ENCODE assay signal across 1 fruit fly cellular context in the genomic region with DNA sequence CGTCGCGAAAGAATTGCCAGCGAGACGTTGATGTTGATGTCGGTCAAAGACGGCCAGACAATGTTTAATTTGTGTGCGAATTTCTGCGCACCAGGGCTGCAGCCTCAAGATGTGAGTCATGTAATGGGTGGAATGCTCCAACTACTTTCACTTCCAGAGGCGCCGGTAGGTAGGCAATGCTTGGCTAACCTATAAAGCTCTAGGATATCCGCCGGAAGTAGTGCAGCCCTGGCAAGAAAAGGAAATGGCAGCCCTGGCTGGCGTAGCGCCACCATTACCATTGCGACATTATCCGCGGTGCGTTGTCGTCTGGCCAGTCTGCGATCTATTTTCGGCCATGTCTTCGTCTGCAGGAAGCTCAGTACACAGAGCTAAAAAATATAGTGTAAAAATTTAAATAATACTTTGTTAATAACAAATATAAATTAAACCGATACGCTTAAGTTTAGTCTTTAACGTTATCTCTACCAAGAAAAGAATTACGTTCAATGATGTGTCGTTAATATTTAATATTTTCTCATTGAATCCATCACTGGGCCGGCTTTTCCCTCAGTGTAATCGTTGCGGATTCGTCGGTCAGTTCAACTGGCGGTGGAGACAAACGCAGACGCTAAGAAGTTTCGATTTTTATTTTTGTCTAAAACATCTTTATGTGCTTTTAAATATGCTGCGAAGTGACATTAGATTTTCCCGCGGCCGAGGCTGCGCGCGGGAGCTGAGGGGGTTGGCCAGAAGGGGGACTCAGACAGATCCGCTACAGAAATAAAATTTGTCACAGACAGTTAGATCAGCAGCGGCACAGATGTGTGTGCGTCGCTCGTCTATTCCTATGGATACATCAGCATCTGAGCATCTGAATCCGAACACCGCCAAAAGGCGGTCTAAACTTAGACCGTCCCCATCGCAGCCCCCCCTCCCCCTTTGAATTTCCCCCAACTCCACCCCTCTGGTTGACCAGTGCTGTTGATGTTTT.
A peak's percentile ranks its signal among the peaks of the same experiment; 100 is the strongest.
TF ChIP-seq lines count a peak whose summit lies in the region.

No protein-coding gene starts in this region.

TF ChIP-seq in whole organism, embryonic, 481 proteins besides CTCF, POLR2A, EP300 and RAD21 (continued from another document and continues in another):
- peak; percentile 59; the same call in 1 of the 2 replicates for TF ChIP-seq MBD-R2 (GFP tag; IDR thresholded peaks at IDR 0.05; lab: Robert Waterston, UW)
- TF ChIP-seq sc (optimal IDR thresholded peaks at IDR 0.05; lab: Kevin White, UChicago): no peak
- TF ChIP-seq sc (GFP tag; optimal IDR thresholded peaks at IDR 0.05; lab: Kevin White, UChicago): peak; percentile 21
- peak; percentile 18 for TF ChIP-seq oc (tag; optimal IDR thresholded peaks at IDR 0.05; lab: Kevin White, UChicago)
- no peak for TF ChIP-seq zen2 (GFP tag; IDR thresholded peaks at IDR 0.05; lab: Robert Waterston, UW; ENCODE audit: partially characterized antibody)
- peak; percentile 58 for TF ChIP-seq CG13624 (GFP tag; optimal IDR thresholded peaks at IDR 0.05; lab: Kevin White, UChicago)
- peak; percentile 76 for TF ChIP-seq slbo (GFP tag; IDR thresholded peaks at IDR 0.05; lab: Robert Waterston, UW)
- TF ChIP-seq CG1832 (GFP tag; optimal IDR thresholded peaks at IDR 0.05; lab: Kevin White, UChicago): no peak
- peak; percentile 56 for TF ChIP-seq CG9609 (GFP tag; optimal IDR thresholded peaks at IDR 0.05; lab: Kevin White, UChicago)
- TF ChIP-seq cato (GFP tag; optimal IDR thresholded peaks at IDR 0.05; lab: Kevin White, UChicago; ENCODE audit: borderline replicate concordance): peak; percentile 3
- peak; percentile 17 for TF ChIP-seq exex (tag; optimal IDR thresholded peaks at IDR 0.05; lab: Kevin White, UChicago)
- peak; percentile 51 for TF ChIP-seq CG10979 (tag; optimal IDR thresholded peaks at IDR 0.05; lab: Kevin White, UChicago)
- TF ChIP-seq CG6654 (GFP tag; optimal IDR thresholded peaks at IDR 0.05; lab: Kevin White, UChicago): peak; percentile 4
- peak; percentile 67 for TF ChIP-seq grau (tag; optimal IDR thresholded peaks at IDR 0.05; lab: Kevin White, UChicago)
- TF ChIP-seq CG8388 (GFP tag; optimal IDR thresholded peaks at IDR 0.05; lab: Kevin White, UChicago): peak; percentile 16
- peak; percentile 68 for TF ChIP-seq CG9727 (GFP tag; optimal IDR thresholded peaks at IDR 0.05; lab: Kevin White, UChicago)
- peak; percentile 76; the same call in 2 of the 3 replicates for TF ChIP-seq CG6175 (GFP tag; IDR thresholded peaks at IDR 0.05; lab: Robert Waterston, UW)
- peak; percentile 47 for TF ChIP-seq CG12236 (GFP tag; optimal IDR thresholded peaks at IDR 0.05; lab: Kevin White, UChicago)
- TF ChIP-seq CG2199 (GFP tag; IDR thresholded peaks at IDR 0.05; lab: Robert Waterston, UW): no peak
- TF ChIP-seq slp2 (GFP tag; optimal IDR thresholded peaks at IDR 0.05; lab: Kevin White, UChicago): no peak
- TF ChIP-seq gsb (GFP tag; IDR thresholded peaks at IDR 0.05; lab: Robert Waterston, UW): peak; percentile 76
- TF ChIP-seq Sry-δ (GFP tag; optimal IDR thresholded peaks at IDR 0.05; lab: Kevin White, UChicago): peak; percentile 9
- TF ChIP-seq chinmo (GFP tag; IDR thresholded peaks at IDR 0.05; lab: Robert Waterston, UW; ENCODE audit: partially characterized antibody): no peak
- TF ChIP-seq fu2 (GFP tag; optimal IDR thresholded peaks at IDR 0.05; lab: Kevin White, UChicago): peak; percentile 51
- peak; percentile 75 for TF ChIP-seq CG2678 (tag; optimal IDR thresholded peaks at IDR 0.05; lab: Kevin White, UChicago)
- TF ChIP-seq CG12219 (GFP tag; optimal IDR thresholded peaks at IDR 0.05; lab: Kevin White, UChicago): peak; percentile 75
- peak; percentile 70 for TF ChIP-seq her (GFP tag; optimal IDR thresholded peaks at IDR 0.05; lab: Kevin White, UChicago)
- peak; percentile 43 for TF ChIP-seq CG4820 (GFP tag; optimal IDR thresholded peaks at IDR 0.05; lab: Kevin White, UChicago)
- TF ChIP-seq insv (GFP tag; optimal IDR thresholded peaks at IDR 0.05; lab: Kevin White, UChicago): peak; percentile 16 to 36
- TF ChIP-seq CG4707 (GFP tag; optimal IDR thresholded peaks at IDR 0.05; lab: Kevin White, UChicago): peak; percentile 5
- peak; percentile 32 for TF ChIP-seq ac (GFP tag; optimal IDR thresholded peaks at IDR 0.05; lab: Kevin White, UChicago)
- TF ChIP-seq Asciz (GFP tag; optimal IDR thresholded peaks at IDR 0.05; lab: Kevin White, UChicago): peak; percentile 34
- peak; percentile 59 for TF ChIP-seq CG15011 (GFP tag; optimal IDR thresholded peaks at IDR 0.05; lab: Kevin White, UChicago)
- no peak for TF ChIP-seq btn (GFP tag; optimal IDR thresholded peaks at IDR 0.05; lab: Kevin White, UChicago)
- TF ChIP-seq CG10366 (GFP tag; IDR thresholded peaks at IDR 0.05; lab: Robert Waterston, UW): peak; percentile 44
- TF ChIP-seq GATAe (GFP tag; conservative IDR thresholded peaks at IDR 0.05; lab: Robert Waterston, UW): peak; percentile 34; the same call in 1 of the 2 replicates
- TF ChIP-seq bcd (GFP tag; optimal IDR thresholded peaks at IDR 0.05; lab: Kevin White, UChicago): peak; percentile 73
- no peak for TF ChIP-seq D (optimal IDR thresholded peaks at IDR 0.05; lab: Kevin White, UChicago)
- TF ChIP-seq D (GFP tag; optimal IDR thresholded peaks at IDR 0.05; lab: Kevin White, UChicago): peak; percentile 47
- peak; percentile 55 for TF ChIP-seq klu (GFP tag; IDR thresholded peaks at IDR 0.05; lab: Robert Waterston, UW)
- TF ChIP-seq Dip2 (GFP tag; IDR thresholded peaks at IDR 0.05; lab: Robert Waterston, UW): no peak
- TF ChIP-seq lola (GFP tag; optimal IDR thresholded peaks at IDR 0.05; lab: Kevin White, UChicago): peak in 1 of 3 experiments; percentile 8
- TF ChIP-seq fd3F (GFP tag; optimal IDR thresholded peaks at IDR 0.05; lab: Kevin White, UChicago): peak; percentile 81
- TF ChIP-seq kah (GFP tag; optimal IDR thresholded peaks at IDR 0.05; lab: Kevin White, UChicago): peak; percentile 73
- TF ChIP-seq YL-1 (GFP tag; optimal IDR thresholded peaks at IDR 0.05; lab: Kevin White, UChicago): peak; percentile 4
- TF ChIP-seq CG3163 (GFP tag; optimal IDR thresholded peaks at IDR 0.05; lab: Kevin White, UChicago): peak; percentile 57
- peak; percentile 66 for TF ChIP-seq nmo (GFP tag; optimal IDR thresholded peaks at IDR 0.05; lab: Kevin White, UChicago)
- peak; percentile 78 for TF ChIP-seq MTF-1 (GFP tag; optimal IDR thresholded peaks at IDR 0.05; lab: Kevin White, UChicago; ENCODE audit: borderline replicate concordance)
- TF ChIP-seq psq (GFP tag; optimal IDR thresholded peaks at IDR 0.05; lab: Kevin White, UChicago): no peak
- TF ChIP-seq CG10654 (GFP tag; optimal IDR thresholded peaks at IDR 0.05; lab: Kevin White, UChicago): peak; percentile 48
- 0 out of 2 replicates have a peak, but pooled peaks have one; percentile 36 for TF ChIP-seq Poxn (GFP tag; IDR thresholded peaks at IDR 0.05; lab: Robert Waterston, UW)
- peak; percentile 18 for TF ChIP-seq CG6683 (GFP tag; optimal IDR thresholded peaks at IDR 0.05; lab: Kevin White, UChicago)
- peak; percentile 82; the same call in 1 of the 2 replicates for TF ChIP-seq vvl (GFP tag; IDR thresholded peaks at IDR 0.05; lab: Robert Waterston, UW)
- TF ChIP-seq Lim3 (GFP tag; IDR thresholded peaks at IDR 0.05; lab: Robert Waterston, UW): no peak
- peak; percentile 66 for TF ChIP-seq CG8924 (tag; optimal IDR thresholded peaks at IDR 0.05; lab: Kevin White, UChicago)
- TF ChIP-seq CG7786 (GFP tag; optimal IDR thresholded peaks at IDR 0.05; lab: Kevin White, UChicago): peak; percentile 39
- 0 out of 2 replicates have a peak, but pooled peaks have one; percentile 29 for TF ChIP-seq CkIIα-i1 (GFP tag; IDR thresholded peaks at IDR 0.05; lab: Robert Waterston, UW)
- no peak for TF ChIP-seq BEAF-32 (GFP tag; optimal IDR thresholded peaks at IDR 0.05; lab: Kevin White, UChicago)
- TF ChIP-seq Lpt (GFP tag; optimal IDR thresholded peaks at IDR 0.05; lab: Kevin White, UChicago): no peak
- TF ChIP-seq Drgx (GFP tag; IDR thresholded peaks at IDR 0.05; lab: Robert Waterston, UW): peak; percentile 91
- no peak for TF ChIP-seq Sry-β (GFP tag; optimal IDR thresholded peaks at IDR 0.05; lab: Kevin White, UChicago)
- TF ChIP-seq CG17328 (GFP tag; IDR thresholded peaks at IDR 0.05; lab: Robert Waterston, UW): peak; percentile 74
- TF ChIP-seq lov (optimal IDR thresholded peaks at IDR 0.05; lab: Kevin White, UChicago): no peak
- peak; percentile 80; the same call in 2 of the 3 replicates for TF ChIP-seq lov (GFP tag; IDR thresholded peaks at IDR 0.05; lab: Robert Waterston, UW)
- TF ChIP-seq D19A (tag; optimal IDR thresholded peaks at IDR 0.05; lab: Kevin White, UChicago): peak; percentile 42
- peak; percentile 39 for TF ChIP-seq Fer2 (tag; optimal IDR thresholded peaks at IDR 0.05; lab: Kevin White, UChicago)
- TF ChIP-seq Hmr (GFP tag; optimal IDR thresholded peaks at IDR 0.05; lab: Kevin White, UChicago): peak; percentile 78
- peak; percentile 84 for TF ChIP-seq CG13296 (GFP tag; optimal IDR thresholded peaks at IDR 0.05; lab: Kevin White, UChicago)
- peak; percentile 57 for TF ChIP-seq CG31365 (tag; optimal IDR thresholded peaks at IDR 0.05; lab: Kevin White, UChicago)
- TF ChIP-seq CG4282 (GFP tag; optimal IDR thresholded peaks at IDR 0.05; lab: Kevin White, UChicago): peak; percentile 43
- TF ChIP-seq CG14710 (tag; optimal IDR thresholded peaks at IDR 0.05; lab: Kevin White, UChicago): peak; percentile 24
- peak; percentile 39 for TF ChIP-seq CG13894 (tag; optimal IDR thresholded peaks at IDR 0.05; lab: Kevin White, UChicago)
- TF ChIP-seq CG13775 (GFP tag; optimal IDR thresholded peaks at IDR 0.05; lab: Kevin White, UChicago): peak; percentile 71
- TF ChIP-seq CG6272 (GFP tag; IDR thresholded peaks at IDR 0.05; lab: Robert Waterston, UW): peak; percentile 51
- peak; percentile 62 for TF ChIP-seq Jarid2 (GFP tag; optimal IDR thresholded peaks at IDR 0.05; lab: Kevin White, UChicago)
- TF ChIP-seq CG31388 (GFP tag; optimal IDR thresholded peaks at IDR 0.05; lab: Kevin White, UChicago): peak; percentile 0
- TF ChIP-seq az2 (GFP tag; optimal IDR thresholded peaks at IDR 0.05; lab: Kevin White, UChicago): peak; percentile 44
- TF ChIP-seq Ptx1 (GFP tag; IDR thresholded peaks at IDR 0.05; lab: Robert Waterston, UW): peak; percentile 60; the same call in 1 of the 2 replicates
- TF ChIP-seq CG16779 (GFP tag; IDR thresholded peaks at IDR 0.05; lab: Robert Waterston, UW): peak; percentile 76; the same call in 1 of the 2 replicates
- peak; percentile 27; the same call in 1 of the 2 replicates for TF ChIP-seq Doc2 (GFP tag; IDR thresholded peaks at IDR 0.05; lab: Robert Waterston, UW)
- TF ChIP-seq Ssrp (tag; optimal IDR thresholded peaks at IDR 0.05; lab: Kevin White, UChicago): peak; percentile 44
- peak; percentile 25 for TF ChIP-seq twi (tag; optimal IDR thresholded peaks at IDR 0.05; lab: Kevin White, UChicago)
- no peak for TF ChIP-seq CG30020 (tag; optimal IDR thresholded peaks at IDR 0.05; lab: Kevin White, UChicago)
- TF ChIP-seq CG16863 (GFP tag; optimal IDR thresholded peaks at IDR 0.05; lab: Kevin White, UChicago): peak; percentile 39
- TF ChIP-seq schlank (tag; optimal IDR thresholded peaks at IDR 0.05; lab: Kevin White, UChicago): peak; percentile 60
- peak; percentile 40 for TF ChIP-seq kni (GFP tag; optimal IDR thresholded peaks at IDR 0.05; lab: Kevin White, UChicago)
- peak; percentile 71 for TF ChIP-seq CG17361 (GFP tag; IDR thresholded peaks at IDR 0.05; lab: Robert Waterston, UW)
- peak; percentile 15 for TF ChIP-seq NC2β (GFP tag; optimal IDR thresholded peaks at IDR 0.05; lab: Kevin White, UChicago)
- peak; percentile 50 for TF ChIP-seq CG2712 (tag; optimal IDR thresholded peaks at IDR 0.05; lab: Kevin White, UChicago)
- peak; percentile 44 for TF ChIP-seq Blimp-1 (GFP tag; optimal IDR thresholded peaks at IDR 0.05; lab: Kevin White, UChicago)
- TF ChIP-seq Neu2 (GFP tag; optimal IDR thresholded peaks at IDR 0.05; lab: Kevin White, UChicago; ENCODE audit: borderline replicate concordance): no peak
- TF ChIP-seq tll (GFP tag; optimal IDR thresholded peaks at IDR 0.05; lab: Kevin White, UChicago): no peak
- peak; percentile 68 for TF ChIP-seq CG17359 (tag; optimal IDR thresholded peaks at IDR 0.05; lab: Kevin White, UChicago)
- peak; percentile 41 for TF ChIP-seq tio (GFP tag; optimal IDR thresholded peaks at IDR 0.05; lab: Kevin White, UChicago)
- TF ChIP-seq so (GFP tag; IDR thresholded peaks at IDR 0.05; lab: Robert Waterston, UW): peak; percentile 77
- peak; percentile 92 for TF ChIP-seq CG12769 (tag; optimal IDR thresholded peaks at IDR 0.05; lab: Kevin White, UChicago)
- TF ChIP-seq CG4404 (GFP tag; IDR thresholded peaks at IDR 0.05; lab: Robert Waterston, UW): peak; percentile 62
- TF ChIP-seq CG32767 (GFP tag; IDR thresholded peaks at IDR 0.05; lab: Robert Waterston, UW): peak; percentile 59; the same call in 1 of the 2 replicates
- no peak for TF ChIP-seq gfzf (GFP tag; optimal IDR thresholded peaks at IDR 0.05; lab: Kevin White, UChicago)
- TF ChIP-seq pfk (GFP tag; optimal IDR thresholded peaks at IDR 0.05; lab: Kevin White, UChicago): peak; percentile 24
- 0 out of 2 replicates have a peak, but pooled peaks have one; percentile 34 for TF ChIP-seq Dref (GFP tag; IDR thresholded peaks at IDR 0.05; lab: Robert Waterston, UW)
- TF ChIP-seq shn (GFP tag; optimal IDR thresholded peaks at IDR 0.05; lab: Kevin White, UChicago): peak; percentile 59
- TF ChIP-seq bowl (GFP tag; IDR thresholded peaks at IDR 0.05; lab: Robert Waterston, UW): peak; percentile 31; the same call in 1 of the 2 replicates
- TF ChIP-seq crol (GFP tag; IDR thresholded peaks at IDR 0.05; lab: Robert Waterston, UW): peak; percentile 70
- TF ChIP-seq nau (GFP tag; optimal IDR thresholded peaks at IDR 0.05; lab: Kevin White, UChicago): peak; percentile 52
- TF ChIP-seq Atf-2 (GFP tag; optimal IDR thresholded peaks at IDR 0.05; lab: Kevin White, UChicago): peak; percentile 16
- TF ChIP-seq CG8944 (GFP tag; optimal IDR thresholded peaks at IDR 0.05; lab: Kevin White, UChicago): peak; percentile 64
- TF ChIP-seq pzg (GFP tag; optimal IDR thresholded peaks at IDR 0.05; lab: Kevin White, UChicago): no peak
- peak; percentile 18 for TF ChIP-seq CG8359 (GFP tag; optimal IDR thresholded peaks at IDR 0.05; lab: Kevin White, UChicago; ENCODE audit: borderline replicate concordance)
- TF ChIP-seq mirr (GFP tag; optimal IDR thresholded peaks at IDR 0.05; lab: Kevin White, UChicago): peak; percentile 83
- peak; percentile 63 for TF ChIP-seq CG7556 (GFP tag; optimal IDR thresholded peaks at IDR 0.05; lab: Kevin White, UChicago)
- TF ChIP-seq CG6254 (GFP tag; optimal IDR thresholded peaks at IDR 0.05; lab: Kevin White, UChicago): no peak
- TF ChIP-seq Ada2b (GFP tag; IDR thresholded peaks at IDR 0.05; lab: Robert Waterston, UW): peak; percentile 68
- peak in 1 of 2 experiments; percentile 24 for TF ChIP-seq crp (GFP tag; optimal IDR thresholded peaks at IDR 0.05; lab: Kevin White, UChicago)
- peak; percentile 61 for TF ChIP-seq ewg (GFP tag; optimal IDR thresholded peaks at IDR 0.05; lab: Kevin White, UChicago)
- TF ChIP-seq Dad (GFP tag; optimal IDR thresholded peaks at IDR 0.05; lab: Kevin White, UChicago): peak; percentile 47
